Worm (Caenorhabditis elegans) whole organism, young adult: Measurements from ENCODE around the gene R05F9.11.

ENCODE experiments used
- Y53G8AR.9 ChIP-seq: fragments of 200-800 bp; sonication (Bioruptor generic); conservative IDR thresholded peaks from 2 replicates; pipeline ENCODE4 v1.3.6; 2022; ENCODE audit warnings: missing genetic modification reagents, missing genetic modification characterization, missing compliant biosample characterization
- attf-5 ChIP-seq: fragments of 200-800 bp; sonication (Bioruptor generic); optimal IDR thresholded peaks from 2 replicates; lab custom pipeline; 2018; ENCODE audit warnings: mild to moderate bottlenecking, missing genetic modification characterization, missing compliant biosample characterization
- ceh-100 ChIP-seq: fragments of 200-800 bp; sonication (Bioruptor generic); IDR thresholded peaks from 2 replicates; pipeline ENCODE4 v1.3.6; 2022; ENCODE audit warnings: missing genetic modification reagents, missing genetic modification characterization, missing compliant biosample characterization
- ceh-40 ChIP-seq: fragments of 200-800 bp; sonication (Bioruptor generic); IDR thresholded peaks from 2 replicates; pipeline ENCODE4 v1.3.6; 2022; ENCODE audit warnings: missing genetic modification characterization, missing compliant biosample characterization
- dpl-1 ChIP-seq: fragments of 150-350 bp; optimal IDR thresholded peaks from 2 replicates; lab custom pipeline; 2014; ENCODE audit warnings: missing biosample characterization, missing genetic modification reagents, missing genetic modification characterization
- madf-6 ChIP-seq: fragments of 200-800 bp; sonication (Bioruptor generic); IDR thresholded peaks from 2 replicates; pipeline ENCODE4 v1.3.6; 2022; ENCODE audit warnings: missing genetic modification reagents, missing genetic modification characterization, missing compliant biosample characterization
- rpc-1 ChIP-seq, 2 experiments: fragments of 150-350 bp in 1 of 2; sonication (generic microtip) in 1 of 2; optimal IDR thresholded peaks; 2 replicates each; lab custom pipeline; 2014 to 2018; ENCODE audit warnings: missing biosample characterization in 1 of 2, missing genetic modification characterization in 1 of 2, missing genetic modification reagents in 1 of 2, missing genotype in 1 of 2
- snpc-1.1 ChIP-seq: sonication (generic microtip); optimal IDR thresholded peaks from 2 replicates; lab custom pipeline; 2017; ENCODE audit warnings: missing genetic modification characterization, mild to moderate bottlenecking, missing compliant biosample characterization, antibody characterized with exemption, moderate library complexity, missing genotype, missing genetic modification reagents; ENCODE audit not compliant: insufficient read depth
- unc-130 ChIP-seq: sonication (generic microtip); optimal IDR thresholded peaks from 2 replicates; lab custom pipeline; 2016; ENCODE audit warnings: missing genetic modification reagents, missing genetic modification characterization, missing compliant biosample characterization
- ztf-26 ChIP-seq: sonication (generic microtip); optimal IDR thresholded peaks from 2 replicates; lab custom pipeline; 2017; ENCODE audit warnings: missing genetic modification characterization, missing compliant biosample characterization

ce11 chrII:4924729-4925128 lies 10.7 kb upstream of the R05F9.11 start:
- TF ChIP-seq unc-130 (GFP tag; lab: Kevin White, UChicago) (no peak), snpc-1.1 (tag; lab: Kevin White, UChicago) (no peak), ztf-26 (tag; lab: Kevin White, UChicago) (no peak), dpl-1 (GFP tag; lab: Kevin White, UChicago) (no peak), ceh-100 (GFP tag; lab: Robert Waterston, UW) (no peak), attf-5 (no peak), Y53G8AR.9 (GFP tag; lab: Robert Waterston, UW) (no peak), rpc-1 (optimal IDR thresholded peaks at IDR 0.05; lab: Kevin White, UChicago) (no peak), rpc-1 (tag; optimal IDR thresholded peaks at IDR 0.05; lab: Kevin White, UChicago) (no peak), ceh-40 (GFP tag; lab: Robert Waterston, UW) (no peak), madf-6 (GFP tag; lab: Robert Waterston, UW) (no peak)
